Worm (Caenorhabditis elegans): ENCODE data around the gene idpp-16.

idpp-16 gene

ce11 chrV:11610049-11610448 lies 3.7 kb upstream of the idpp-16 start, which contains the start of gene piit-1:
piit-1 (minus strand) TSS chrV:11610149.
- TF ChIP-seq egl-27 (tag; optimal IDR thresholded peaks at IDR 0.05) (no peak), pha-4 (tag; optimal IDR thresholded peaks at IDR 0.05) (peak; percentile 32)

- TF ChIP-seq fkh-10 (GFP tag; optimal IDR thresholded peaks at IDR 0.05) (no peak), ztf-11 (tag; optimal IDR thresholded peaks at IDR 0.05) (no peak), elt-2 (tag; optimal IDR thresholded peaks at IDR 0.05) (no peak), unc-62 (GFP tag; optimal IDR thresholded peaks at IDR 0.05) (no peak), tbx-2 (tag; optimal IDR thresholded peaks at IDR 0.05) (no peak), nhr-23 (tag; optimal IDR thresholded peaks at IDR 0.05) (no peak), jun-1 (tag; optimal IDR thresholded peaks at IDR 0.05) (no peak), pha-4 (tag; optimal IDR thresholded peaks at IDR 0.05) (peak; percentile 91)
These were observed 1.1 kb downstream of the idpp-16 start for ce11 chrV:11605227-11605626.

ce11 chrV:11604484-11604883 lies 1.8 kb downstream of the idpp-16 start, which contains the start of gene dhs-20:
dhs-20 (minus strand) TSS chrV:11604563.
- TF ChIP-seq egl-5 (tag; optimal IDR thresholded peaks at IDR 0.05) (no peak), egl-27 (tag; optimal IDR thresholded peaks at IDR 0.05) (no peak), pqm-1 (tag; optimal IDR thresholded peaks at IDR 0.05) (peak; percentile 77), pha-4 (tag; optimal IDR thresholded peaks at IDR 0.05) (peak; percentile 47), elt-2 (tag; optimal IDR thresholded peaks at IDR 0.05) (peak; percentile 76), jun-1 (tag; optimal IDR thresholded peaks at IDR 0.05) (no peak), nhr-12 (tag; optimal IDR thresholded peaks at IDR 0.05) (no peak), tbx-2 (tag; optimal IDR thresholded peaks at IDR 0.05) (no peak), R02D3.7 (tag; optimal IDR thresholded peaks at IDR 0.05) (no peak)

ce11 chrV:11600800-11601199 lies 5.5 kb downstream of the idpp-16 start, which contains the start of gene F35B12.9:
F35B12.9 (plus strand) TSS chrV:11601171.
- no peak for TF ChIP-seq ZK546.5 (tag; optimal IDR thresholded peaks at IDR 0.05)

ce11 chrV:11598807-11599206 lies 7.5 kb downstream of the idpp-16 start, which contains the start of gene srx-84:
srx-84 (plus strand) TSS chrV:11599107.
- TF ChIP-seq nhr-77 (tag; optimal IDR thresholded peaks at IDR 0.05) (no peak), lin-15B (tag; optimal IDR thresholded peaks at IDR 0.05) (no peak), nhr-23 (tag; optimal IDR thresholded peaks at IDR 0.05) (no peak), tbx-2 (tag; optimal IDR thresholded peaks at IDR 0.05) (no peak), snpc-4 (tag; optimal IDR thresholded peaks at IDR 0.05) (no peak), jun-1 (tag; optimal IDR thresholded peaks at IDR 0.05) (no peak), unc-39 (tag; optimal IDR thresholded peaks at IDR 0.05) (no peak), nhr-25 (tag; optimal IDR thresholded peaks at IDR 0.05) (no peak), nhr-43 (tag; optimal IDR thresholded peaks at IDR 0.05; ENCODE audit: poor library complexity, severe bottlenecking) (no peak), R02D3.7 (tag; optimal IDR thresholded peaks at IDR 0.05) (no peak), mml-1 (tag; optimal IDR thresholded peaks at IDR 0.05) (no peak), pha-4 (tag; optimal IDR thresholded peaks at IDR 0.05) (no peak)

- TF ChIP-seq pha-4 (tag; optimal IDR thresholded peaks at IDR 0.05) (no peak), nhr-12 (tag; optimal IDR thresholded peaks at IDR 0.05) (no peak), lin-15B (tag; optimal IDR thresholded peaks at IDR 0.05) (no peak)
These were observed 12.4 kb downstream of the idpp-16 start for ce11 chrV:11593888-11594287.

- no peak for TF ChIP-seq ZK546.5 (tag; optimal IDR thresholded peaks at IDR 0.05)
- TF ChIP-seq nhr-77 (tag; optimal IDR thresholded peaks at IDR 0.05): no peak
- no peak for TF ChIP-seq R02D3.7 (tag; optimal IDR thresholded peaks at IDR 0.05)
- no peak for TF ChIP-seq ztf-4 (tag; optimal IDR thresholded peaks at IDR 0.05)
- TF ChIP-seq fos-1 (tag; optimal IDR thresholded peaks at IDR 0.05): no peak
- no peak for TF ChIP-seq unc-62 (GFP tag; optimal IDR thresholded peaks at IDR 0.05)
- TF ChIP-seq pqm-1 (tag; optimal IDR thresholded peaks at IDR 0.05): no peak
- TF ChIP-seq elt-3 (tag; optimal IDR thresholded peaks at IDR 0.05): no peak
- no peak for TF ChIP-seq hmg-11 (tag; optimal IDR thresholded peaks at IDR 0.05)
- TF ChIP-seq daf-12 (tag; optimal IDR thresholded peaks at IDR 0.05): no peak
- no peak for TF ChIP-seq lin-15B (tag; optimal IDR thresholded peaks at IDR 0.05)
- no peak for TF ChIP-seq nhr-76 (tag; optimal IDR thresholded peaks at IDR 0.05)
These were observed 12.9 kb downstream of the idpp-16 start, which contains the start of gene srx-80 for ce11 chrV:11593427-11593826. srx-80 (plus strand) TSS chrV:11593727.
